Comparison of ENCODE assay signal across 3 fruit fly cellular contexts in genomic region chr3R:24562323-24563025, dm6.
A peak's percentile ranks its signal among the peaks of the same experiment; 100 is the strongest.
TF ChIP-seq lines count a peak whose summit lies in the region.

No protein-coding gene starts in this region.

TF ChIP-seq in whole organism, prepupa, 60 proteins besides CTCF, POLR2A, EP300 and RAD21:
- TF ChIP-seq topi (GFP tag; optimal IDR thresholded peaks at IDR 0.05; lab: Kevin White, UChicago) (no peak), CG6276 (GFP tag; optimal IDR thresholded peaks at IDR 0.05; lab: Kevin White, UChicago) (no peak), CG8319 (GFP tag; optimal IDR thresholded peaks at IDR 0.05; lab: Kevin White, UChicago) (no peak), dsx (GFP tag; optimal IDR thresholded peaks at IDR 0.05; lab: Kevin White, UChicago; ENCODE audit: poor library complexity, severe bottlenecking) (peak; percentile 3), pdm3 (GFP tag; optimal IDR thresholded peaks at IDR 0.05; lab: Kevin White, UChicago) (no peak), CG16779 (tag; optimal IDR thresholded peaks at IDR 0.05; lab: Kevin White, UChicago) (no peak), spab (GFP tag; optimal IDR thresholded peaks at IDR 0.05; lab: Kevin White, UChicago) (no peak), vri (GFP tag; optimal IDR thresholded peaks at IDR 0.05; lab: Kevin White, UChicago) (no peak), CG6808 (GFP tag; optimal IDR thresholded peaks at IDR 0.05; lab: Kevin White, UChicago) (peak; percentile 17), Eip78C (GFP tag; lab: Kevin White, UChicago) (peak; percentile 8), Gug (GFP tag; IDR thresholded peaks at IDR 0.05; lab: Robert Waterston, UW) (no peak), ss (GFP tag; optimal IDR thresholded peaks at IDR 0.05; lab: Kevin White, UChicago) (no peak)
TF ChIP-seq in whole organism, prepupa: peak in this region for 3.

TF ChIP-seq in whole organism, pupa, 21 proteins besides CTCF, POLR2A, EP300 and RAD21:
- TF ChIP-seq EcR (GFP tag; optimal IDR thresholded peaks at IDR 0.05; lab: Kevin White, UChicago) (peak; percentile 95), fd96Ca (GFP tag; IDR thresholded peaks at IDR 0.05; lab: Robert Waterston, UW) (no peak), CG13204 (GFP tag; optimal IDR thresholded peaks at IDR 0.05; lab: Kevin White, UChicago) (peak; percentile 16)

TF ChIP-seq in whole organism, wandering third instar larva, 38 proteins besides CTCF, POLR2A, EP300 and RAD21:
- TF ChIP-seq brk (GFP tag; optimal IDR thresholded peaks at IDR 0.05; lab: Kevin White, UChicago) = no peak
- no peak for TF ChIP-seq Jra (GFP tag; optimal IDR thresholded peaks at IDR 0.05; lab: Kevin White, UChicago)
- TF ChIP-seq Dfd (GFP tag; optimal IDR thresholded peaks at IDR 0.05; lab: Kevin White, UChicago) = peak; percentile 93
- TF ChIP-seq Rel (GFP tag; optimal IDR thresholded peaks at IDR 0.05; lab: Kevin White, UChicago) = no peak
- peak; percentile 50 for TF ChIP-seq Rel (tag; optimal IDR thresholded peaks at IDR 0.05; lab: Kevin White, UChicago)
- TF ChIP-seq fru (GFP tag; optimal IDR thresholded peaks at IDR 0.05; lab: Kevin White, UChicago) = no peak
- TF ChIP-seq sage (GFP tag; optimal IDR thresholded peaks at IDR 0.05; lab: Kevin White, UChicago) = no peak
- no peak for TF ChIP-seq dl (GFP tag; optimal IDR thresholded peaks at IDR 0.05; lab: Kevin White, UChicago; ENCODE audit: insufficient read depth in 1 of 2, partially characterized antibody in 2 of 2)
- no peak for TF ChIP-seq CG32264 (GFP tag; optimal IDR thresholded peaks at IDR 0.05; lab: Kevin White, UChicago)
